Worm (Caenorhabditis elegans) whole organism, L4/young adult: ENCODE measurements around the gene rde-12.

Experiments used
- W03F9.2 ChIP-seq: fragments of 150-350 bp; optimal IDR thresholded peaks from 2 replicates; lab custom pipeline; 2014; ENCODE audit warnings: missing biosample characterization, missing genetic modification characterization
- dao-5 ChIP-seq: sonication (generic microtip); optimal IDR thresholded peaks from 2 replicates; lab custom pipeline; 2016; ENCODE audit warnings: missing genotype, missing genetic modification characterization, moderate library complexity, missing compliant biosample characterization
- him-1 ChIP-seq: sonication (generic microtip); optimal IDR thresholded peaks from 2 replicates; lab custom pipeline; 2016; ENCODE audit warnings: missing genotype, missing genetic modification reagents, missing genetic modification characterization, missing compliant biosample characterization

rde-12 gene

ce11 chrV:13694103-13694502 lies 28.9 kb downstream of the rde-12 start:
- TF ChIP-seq dao-5 (tag; lab: Kevin White, UChicago): no peak
- TF ChIP-seq him-1 (tag; lab: Kevin White, UChicago): no peak
- TF ChIP-seq W03F9.2: no peak

- no peak for TF ChIP-seq dao-5 (tag; lab: Kevin White, UChicago)
Observed at ce11 chrV:13703960-13704359, 38.8 kb downstream of the rde-12 start, which contains the start of gene T01D3.3. Gene T01D3.3 (plus strand): TSS chrV:13704271.

ce11 chrV:13707295-13707694 lies 42.1 kb downstream of the rde-12 start, which contains the start of gene hlh-34:
Gene hlh-34 (minus strand): TSS chrV:13707395.
- TF ChIP-seq W03F9.2 (no peak), dao-5 (tag; lab: Kevin White, UChicago) (no peak), him-1 (tag; lab: Kevin White, UChicago) (no peak)

- TF ChIP-seq dao-5 (tag; lab: Kevin White, UChicago) (no peak), him-1 (tag; lab: Kevin White, UChicago) (no peak), W03F9.2 (no peak)
Observed at ce11 chrV:13711060-13711459, 45.9 kb downstream of the rde-12 start, which contains the start of gene srx-96. Gene srx-96 (plus strand): TSS chrV:13711360.

ce11 chrV:13715223-13715686 lies 50.1 kb downstream of the rde-12 start, which contains the start of gene zipt-9:
Gene zipt-9 (minus strand): TSS chrV:13715273.
- no peak for TF ChIP-seq dao-5 (tag; lab: Kevin White, UChicago)
- TF ChIP-seq W03F9.2: no peak
- peak; percentile 30 for TF ChIP-seq him-1 (tag; lab: Kevin White, UChicago)

- no peak for TF ChIP-seq W03F9.2
Observed at ce11 chrV:13716531-13716930, 51.3 kb downstream of the rde-12 start, which contains the start of gene T01D3.6. Gene T01D3.6 (plus strand): TSS chrV:13716824.
